Fruit fly (Drosophila melanogaster): ENCODE results near the gene CG3916.

DNA sequence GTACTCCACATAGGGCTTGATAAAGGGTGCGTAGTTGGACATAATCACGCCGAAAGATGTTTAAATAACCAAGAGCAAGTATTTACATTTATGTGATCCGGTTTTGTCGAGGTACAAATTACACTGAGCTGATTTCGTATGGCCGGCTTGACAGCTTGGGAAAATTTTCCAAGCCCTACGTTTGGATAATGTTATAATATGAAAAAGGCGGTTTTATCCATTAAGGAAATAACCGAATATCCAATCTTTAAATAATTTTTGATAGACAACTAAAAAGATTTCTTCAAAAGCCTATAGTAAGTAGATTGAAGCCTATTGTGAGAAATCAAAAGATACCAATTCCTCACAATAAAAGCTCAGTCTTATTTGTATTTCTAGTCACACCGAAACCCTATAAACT, 34.3 kb upstream of the CG3916 start, which contains the start of the genes eIF3d2 and CG43450:
- TF ChIP-seq dsx (GFP tag; optimal IDR thresholded peaks at IDR 0.05; ENCODE audit: poor library complexity, severe bottlenecking), result no peak
- TF ChIP-seq Smox (GFP tag; optimal IDR thresholded peaks at IDR 0.05), result no peak
- no peak for TF ChIP-seq CG10669 (GFP tag; optimal IDR thresholded peaks at IDR 0.05)
- no peak for TF ChIP-seq Hr39 (GFP tag; optimal IDR thresholded peaks at IDR 0.05)
- TF ChIP-seq CG16779 (tag; optimal IDR thresholded peaks at IDR 0.05), result no peak
- no peak for TF ChIP-seq Hr4 (GFP tag; optimal IDR thresholded peaks at IDR 0.05)
- TF ChIP-seq Lpt (GFP tag; optimal IDR thresholded peaks at IDR 0.05), result no peak
- TF ChIP-seq salr (GFP tag; optimal IDR thresholded peaks at IDR 0.05), result no peak
- no peak for TF ChIP-seq cyc (GFP tag; optimal IDR thresholded peaks at IDR 0.05)
- no peak for TF ChIP-seq CG11294 (GFP tag; IDR thresholded peaks at IDR 0.05)
- TF ChIP-seq Gug (GFP tag; IDR thresholded peaks at IDR 0.05), result no peak
- no peak for TF ChIP-seq CG7368 (GFP tag; optimal IDR thresholded peaks at IDR 0.05)
- TF ChIP-seq CG6854 (GFP tag; optimal IDR thresholded peaks at IDR 0.05), result no peak
